Worm (Caenorhabditis elegans) whole organism, L1 larva: ENCODE results near the gene R09H10.2.

Source experiments
- C34B4.2 ChIP-seq: sonication (generic microtip); optimal IDR thresholded peaks from 2 replicates; lab custom pipeline; 2017; ENCODE audit warnings: mild to moderate bottlenecking, missing genetic modification characterization, missing compliant biosample characterization
- alr-1 ChIP-seq: fragments of 200-800 bp; sonication (Bioruptor generic); optimal IDR thresholded peaks from 2 replicates; lab custom pipeline; 2018; ENCODE audit warnings: borderline replicate concordance, mild to moderate bottlenecking, missing genetic modification characterization, missing compliant biosample characterization
- dpl-1 ChIP-seq, 3 experiments: fragments of 150-350 bp in 2 of 3; sonication (generic microtip) in 1 of 3; optimal IDR thresholded peaks; 2 replicates each; lab custom pipeline; 2014 to 2017; ENCODE audit warnings: missing biosample characterization in 3 of 3, missing genetic modification characterization in 3 of 3, missing genetic modification reagents in 3 of 3
- efl-1 ChIP-seq, 4 experiments: fragments of 150-350 bp; optimal IDR thresholded peaks in 3 of 4; peaks in 1 of 4; 1 replicate in 1 of 4; 2 replicates in 3 of 4; lab custom pipeline; 2014; ENCODE audit warnings: missing biosample characterization in 2 of 4, missing genetic modification characterization in 2 of 4, missing genetic modification reagents in 2 of 4
- elt-3 ChIP-seq, 6 experiments: fragments of 150-350 bp in 1 of 6; sonication (generic microtip); optimal IDR thresholded peaks; 2 replicates each; lab custom pipeline; 2017 to 2018; ENCODE audit warnings: missing biosample characterization in 6 of 6, missing genetic modification characterization in 6 of 6, inconsistent platforms in 1 of 6
- irx-1 ChIP-seq: sonication (generic microtip); optimal IDR thresholded peaks from 2 replicates; lab custom pipeline; 2016; ENCODE audit warnings: missing genetic modification characterization, missing compliant biosample characterization
- lin-15B ChIP-seq: fragments of 150-350 bp; sonication (generic microtip); optimal IDR thresholded peaks from 3 replicates; lab custom pipeline; 2014; ENCODE audit warnings: missing biosample characterization, missing genetic modification characterization
- lin-39 ChIP-seq: fragments of 150-350 bp; optimal IDR thresholded peaks from 2 replicates; lab custom pipeline; 2014; ENCODE audit warnings: missing biosample characterization, missing genetic modification reagents, missing genetic modification characterization
- nhr-20 ChIP-seq: sonication (generic microtip); optimal IDR thresholded peaks from 2 replicates; lab custom pipeline; 2016; ENCODE audit warnings: mild to moderate bottlenecking, missing genetic modification characterization, missing compliant biosample characterization
- nhr-237 ChIP-seq: fragments of 150-350 bp; optimal IDR thresholded peaks from 2 replicates; lab custom pipeline; 2014; ENCODE audit warnings: missing biosample characterization, missing genetic modification characterization
- snpc-4 ChIP-seq: fragments of 150-350 bp; optimal IDR thresholded peaks from 2 replicates; lab custom pipeline; 2014; ENCODE audit warnings: missing biosample characterization, missing genetic modification characterization
- unc-130 ChIP-seq: fragments of 150-350 bp; optimal IDR thresholded peaks from 2 replicates; lab custom pipeline; 2017; ENCODE audit warnings: missing biosample characterization, missing genetic modification characterization, inconsistent platforms
- unc-62 ChIP-seq: fragments of 150-350 bp; optimal IDR thresholded peaks from 2 replicates; lab custom pipeline; 2014; ENCODE audit warnings: missing biosample characterization, missing genetic modification reagents, missing genetic modification characterization

- TF ChIP-seq nhr-237 (tag; lab: Kevin White, UChicago): no peak
- no peak for TF ChIP-seq elt-3 (tag; optimal IDR thresholded peaks at IDR 0.05; lab: Kevin White, UChicago)
- no peak for TF ChIP-seq unc-62 (GFP tag; lab: Kevin White, UChicago)
- TF ChIP-seq lin-15B: no peak
- TF ChIP-seq nhr-20 (tag; lab: Kevin White, UChicago): no peak
- no peak for TF ChIP-seq unc-130 (tag; lab: Kevin White, UChicago)
- TF ChIP-seq C34B4.2 (tag; lab: Kevin White, UChicago): no peak
- TF ChIP-seq dpl-1 (GFP tag; optimal IDR thresholded peaks at IDR 0.05; lab: Kevin White, UChicago): no peak
- TF ChIP-seq efl-1 (optimal IDR thresholded peaks at IDR 0.05; lab: Kevin White, UChicago): no peak
- TF ChIP-seq efl-1 (GFP tag; optimal IDR thresholded peaks at IDR 0.05 in 1 of 2; lab: Kevin White, UChicago): no peak
- no peak for TF ChIP-seq irx-1 (tag; lab: Kevin White, UChicago)
- no peak for TF ChIP-seq snpc-4
- no peak for TF ChIP-seq lin-39 (tag; lab: Kevin White, UChicago)
- no peak for TF ChIP-seq alr-1
These were observed 37.5 kb upstream of the R09H10.2 start for ce11 chrIV:10565282-10565681.
